Worm (Caenorhabditis elegans): ENCODE measurements around the gene C36A4.11.

C36A4.11 gene

ce11 chrIII:3862918-3863385 lies 22.6 kb downstream of the C36A4.11 start, which contains the start of gene brc-1 (continued):
- TF ChIP-seq F44E2.7 (GFP tag; IDR thresholded peaks at IDR 0.05) (no peak), Y75B8A.6 (GFP tag; IDR thresholded peaks at IDR 0.05) (peak; percentile 41; the same call in 1 of the 2 replicates), fkh-10 (GFP tag; optimal IDR thresholded peaks at IDR 0.05) (peak; percentile 94), fos-1 (tag; optimal IDR thresholded peaks at IDR 0.05) (no peak)

DNA sequence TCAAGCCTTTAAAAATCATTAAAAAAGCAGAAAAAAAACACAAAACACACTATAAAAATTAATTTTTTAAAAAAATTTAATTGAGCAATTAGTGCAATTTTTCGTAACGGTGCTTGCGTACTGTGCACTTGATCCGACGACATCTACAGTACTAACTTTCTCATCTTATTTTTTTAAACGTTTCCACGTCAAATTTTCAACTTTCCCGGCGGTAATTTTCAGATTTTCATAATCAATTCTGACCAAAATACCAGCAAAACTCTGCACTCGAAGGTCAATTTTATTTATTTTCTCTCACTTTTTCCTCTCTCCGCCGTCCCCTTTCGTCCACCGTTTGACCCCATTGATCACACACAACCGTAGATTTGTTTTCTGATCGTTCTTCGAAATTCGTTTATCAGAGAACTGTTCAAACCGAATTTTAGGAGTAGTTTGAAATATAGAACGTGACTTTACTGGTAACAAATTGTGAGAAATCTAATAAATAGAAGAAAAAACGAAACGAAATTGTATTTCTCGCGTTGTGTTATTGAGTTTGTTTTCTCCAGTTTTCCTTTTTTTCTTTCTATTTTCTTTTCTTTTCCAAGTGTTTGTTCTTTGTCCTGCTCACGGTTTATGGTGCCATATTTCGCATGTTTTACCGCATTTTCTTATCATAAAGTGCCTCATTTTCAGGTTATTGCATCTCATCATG lies 23.6 kb downstream of the C36A4.11 start, which contains the start of gene acs-19:
Gene acs-19, plus strand, starts transcription at position 676 of the 694 bp plus-strand sequence.
- TF ChIP-seq R02D3.7 (tag; optimal IDR thresholded peaks at IDR 0.05) (no peak), hlh-30 (tag; optimal IDR thresholded peaks at IDR 0.05; ENCODE audit: insufficient read depth) (peak; percentile 1), rbr-2 (tag; optimal IDR thresholded peaks at IDR 0.05) (peak; percentile 9), nhr-25 (tag; optimal IDR thresholded peaks at IDR 0.05; ENCODE audit: borderline replicate concordance, insufficient read depth) (no peak), ZK337.2 (GFP tag; IDR thresholded peaks at IDR 0.05) (no peak), lsy-2 (tag; optimal IDR thresholded peaks at IDR 0.05) (peak in 1 of 2 experiments; percentile 34), gei-8 (GFP tag; optimal IDR thresholded peaks at IDR 0.05) (peak; percentile 7), nhr-11 (tag; optimal IDR thresholded peaks at IDR 0.05) (no peak), zfp-3 (GFP tag; conservative IDR thresholded peaks at IDR 0.05) (0 out of 2 replicates have a peak, but pooled peaks have one; percentile 19), php-3 (GFP tag; IDR thresholded peaks at IDR 0.05) (no peak), madf-5 (GFP tag; IDR thresholded peaks at IDR 0.05) (no peak), mxl-3 (GFP tag; optimal IDR thresholded peaks at IDR 0.05) (no peak), daf-16 (GFP tag; optimal IDR thresholded peaks at IDR 0.05) (no peak), daf-16 (tag; optimal IDR thresholded peaks at IDR 0.05) (peak; percentile 4), mep-1 (tag; optimal IDR thresholded peaks at IDR 0.05) (peak; percentile 29), lin-29 (GFP tag; IDR thresholded peaks at IDR 0.05) (no peak), ceh-62 (tag; optimal IDR thresholded peaks at IDR 0.05) (no peak), zip-2 (tag; optimal IDR thresholded peaks at IDR 0.05) (no peak), F37D6.2 (tag; optimal IDR thresholded peaks at IDR 0.05) (no peak), Y75B8A.6 (GFP tag; IDR thresholded peaks at IDR 0.05) (no peak), nhr-6 (tag; optimal IDR thresholded peaks at IDR 0.05) (no peak), aha-1 (tag) (peak; percentile 95), dmd-9 (GFP tag; IDR thresholded peaks at IDR 0.05) (no peak), ceh-28 (tag; optimal IDR thresholded peaks at IDR 0.05) (no peak), D1046.2 (GFP tag; IDR thresholded peaks at IDR 0.05) (no peak), hif-1 (tag; optimal IDR thresholded peaks at IDR 0.05) (peak in 1 of 2 experiments; percentile 30), zip-11 (GFP tag; IDR thresholded peaks at IDR 0.05) (no peak), Y105C5A.15 (GFP tag; IDR thresholded peaks at IDR 0.05) (no peak), ces-1 (GFP tag; optimal IDR thresholded peaks at IDR 0.05) (peak; percentile 87), zfp-2 (tag; optimal IDR thresholded peaks at IDR 0.05) (no peak), lim-7 (GFP tag; IDR thresholded peaks at IDR 0.05) (no peak), nhr-48 (tag; optimal IDR thresholded peaks at IDR 0.05) (no peak), dve-1 (tag; optimal IDR thresholded peaks at IDR 0.05; ENCODE audit: insufficient read depth) (peak; percentile 25), daf-8 (GFP tag; IDR thresholded peaks at IDR 0.05) (no peak), pqm-1 (tag; optimal IDR thresholded peaks at IDR 0.05) (no peak), Y48G9A.11 (GFP tag; IDR thresholded peaks at IDR 0.05) (0 out of 2 replicates have a peak, but pooled peaks have one; percentile 25), hlh-11 (tag; optimal IDR thresholded peaks at IDR 0.05) (peak; percentile 17), ZK546.5 (tag; optimal IDR thresholded peaks at IDR 0.05) (no peak), attf-4 (tag; optimal IDR thresholded peaks at IDR 0.05) (no peak)

Measured in whole organism, L4 larva.